Fruit fly (Drosophila melanogaster): Measurements from ENCODE around the gene Jon25Biii.

The Jon25Biii gene

DNA sequence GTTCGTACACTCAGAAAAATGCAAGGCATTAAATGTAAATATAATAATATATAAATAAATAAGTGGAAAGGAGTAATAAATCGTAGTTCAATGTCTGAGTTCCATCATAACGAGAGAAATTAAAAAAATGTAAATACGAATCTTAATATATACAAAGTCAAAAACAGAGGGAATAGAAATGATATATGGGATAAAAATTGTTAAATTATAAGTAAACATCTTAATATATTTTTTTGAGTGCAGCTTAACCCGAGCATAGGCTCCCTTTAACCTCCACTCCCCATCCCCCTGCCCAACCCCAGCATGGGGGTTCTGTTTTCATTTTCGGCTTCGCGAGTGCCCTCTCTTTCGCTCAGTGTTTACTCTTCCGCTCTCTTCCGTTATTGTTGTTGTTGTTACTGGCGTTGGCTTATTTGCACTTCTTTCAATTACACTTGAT lies 34.8 kb downstream of the Jon25Biii start:
- peak; percentile 36 for TF ChIP-seq CG10267 (tag; optimal IDR thresholded peaks at IDR 0.05)
- TF ChIP-seq CG3407 (GFP tag; optimal IDR thresholded peaks at IDR 0.05) = no peak
- no peak for TF ChIP-seq CG3065 (GFP tag; optimal IDR thresholded peaks at IDR 0.05)
- no peak for TF ChIP-seq CG9932 (GFP tag; IDR thresholded peaks at IDR 0.05)
- no peak for TF ChIP-seq CG7372 (GFP tag; IDR thresholded peaks at IDR 0.05)
- TF ChIP-seq aop (GFP tag; IDR thresholded peaks at IDR 0.05) = no peak
- peak; percentile 51 for TF ChIP-seq CG31441 (GFP tag; IDR thresholded peaks at IDR 0.05)
- 0 out of 3 replicates have a peak, but pooled peaks have one; percentile 31 for TF ChIP-seq tgo (GFP tag; IDR thresholded peaks at IDR 0.05)
- TF ChIP-seq CG7987 (GFP tag; optimal IDR thresholded peaks at IDR 0.05) = no peak
- no peak for TF ChIP-seq CG9797 (GFP tag; optimal IDR thresholded peaks at IDR 0.05)
- TF ChIP-seq CG10147 (GFP tag; optimal IDR thresholded peaks at IDR 0.05) = no peak
- TF ChIP-seq lilli (GFP tag; optimal IDR thresholded peaks at IDR 0.05) = no peak
- TF ChIP-seq HLH3B (GFP tag; IDR thresholded peaks at IDR 0.05) = no peak
- no peak for TF ChIP-seq CG12071 (GFP tag; optimal IDR thresholded peaks at IDR 0.05)
- no peak for TF ChIP-seq CG4617 (GFP tag; optimal IDR thresholded peaks at IDR 0.05; ENCODE audit: borderline replicate concordance)
- peak; percentile 54 for TF ChIP-seq crol (GFP tag; IDR thresholded peaks at IDR 0.05)
- TF ChIP-seq CG8089 (GFP tag; optimal IDR thresholded peaks at IDR 0.05) = no peak
- no peak for TF ChIP-seq Mes4 (GFP tag; optimal IDR thresholded peaks at IDR 0.05)
- no peak for TF ChIP-seq Hmr (GFP tag; optimal IDR thresholded peaks at IDR 0.05)
- no peak for TF ChIP-seq gro (GFP tag; optimal IDR thresholded peaks at IDR 0.05)
- TF ChIP-seq CG4424 (GFP tag; optimal IDR thresholded peaks at IDR 0.05) = peak; percentile 5
- TF ChIP-seq gt (GFP tag; IDR thresholded peaks at IDR 0.05) = no peak
- TF ChIP-seq vfl (GFP tag; optimal IDR thresholded peaks at IDR 0.05) = no peak
- TF ChIP-seq CG9215 (GFP tag; IDR thresholded peaks at IDR 0.05) = no peak
- TF ChIP-seq Lhr (GFP tag; optimal IDR thresholded peaks at IDR 0.05) = no peak
- TF ChIP-seq CG1024 (GFP tag; IDR thresholded peaks at IDR 0.05) = no peak
- TF ChIP-seq CG18619 (GFP tag; optimal IDR thresholded peaks at IDR 0.05) = no peak
- TF ChIP-seq stwl (tag; optimal IDR thresholded peaks at IDR 0.05) = no peak
- 0 out of 3 replicates have a peak, but pooled peaks have one; percentile 13 for TF ChIP-seq zfh1 (GFP tag; IDR thresholded peaks at IDR 0.05)
- no peak for TF ChIP-seq HLHmδ (GFP tag; optimal IDR thresholded peaks at IDR 0.05)
- peak; percentile 50 for TF ChIP-seq lab (GFP tag; optimal IDR thresholded peaks at IDR 0.05)
- peak; percentile 17 for TF ChIP-seq Ssrp (tag; optimal IDR thresholded peaks at IDR 0.05)
- no peak for TF ChIP-seq otp (GFP tag; IDR thresholded peaks at IDR 0.05)
- TF ChIP-seq CG10654 (GFP tag; optimal IDR thresholded peaks at IDR 0.05) = no peak
- no peak for TF ChIP-seq run (tag; optimal IDR thresholded peaks at IDR 0.05)
- no peak for TF ChIP-seq CG9817 (tag; optimal IDR thresholded peaks at IDR 0.05)
- peak; percentile 87 for TF ChIP-seq sens (GFP tag)
- TF ChIP-seq croc (GFP tag; conservative IDR thresholded peaks at IDR 0.05) = peak; percentile 46; the same call in 2 of the 3 replicates
- TF ChIP-seq NK7.1 (GFP tag; optimal IDR thresholded peaks at IDR 0.05) = no peak
- 0 out of 3 replicates have a peak, but pooled peaks have one; percentile 59 for TF ChIP-seq H15 (GFP tag; IDR thresholded peaks at IDR 0.05)
- no peak for TF ChIP-seq CG43689 (GFP tag; IDR thresholded peaks at IDR 0.05)
- TF ChIP-seq Hand (GFP tag; optimal IDR thresholded peaks at IDR 0.05) = no peak
- peak; percentile 67 for TF ChIP-seq CG17361 (GFP tag; IDR thresholded peaks at IDR 0.05)
- no peak for TF ChIP-seq CG2120 (GFP tag; optimal IDR thresholded peaks at IDR 0.05)
- no peak for TF ChIP-seq odd (GFP tag; optimal IDR thresholded peaks at IDR 0.05)
- no peak for TF ChIP-seq Atf6 (GFP tag; IDR thresholded peaks at IDR 0.05)
- no peak for TF ChIP-seq Scr (GFP tag; IDR thresholded peaks at IDR 0.05; ENCODE audit: partially characterized antibody)
- TF ChIP-seq CG31388 (GFP tag; optimal IDR thresholded peaks at IDR 0.05) = no peak
- TF ChIP-seq so (GFP tag; IDR thresholded peaks at IDR 0.05) = no peak
- no peak; the same call in 1 of the 2 replicates for TF ChIP-seq E2f1 (GFP tag; IDR thresholded peaks at IDR 0.05)
- no peak for TF ChIP-seq CG34422 (GFP tag; IDR thresholded peaks at IDR 0.05)
- TF ChIP-seq Fer3 (tag; optimal IDR thresholded peaks at IDR 0.05) = no peak
